Fruit fly (Drosophila melanogaster): ENCODE measurements around the gene sicily.

- TF ChIP-seq svp (GFP tag) (no peak), Hr4 (GFP tag; optimal IDR thresholded peaks at IDR 0.05) (no peak), Sox102F (GFP tag; optimal IDR thresholded peaks at IDR 0.05) (no peak), Sox15 (GFP tag; optimal IDR thresholded peaks at IDR 0.05) (no peak), pdm3 (GFP tag; optimal IDR thresholded peaks at IDR 0.05) (no peak), eg (GFP tag; IDR thresholded peaks at IDR 0.05) (no peak), CG8632 (GFP tag; optimal IDR thresholded peaks at IDR 0.05) (no peak), Gug (GFP tag; IDR thresholded peaks at IDR 0.05) (no peak), net (GFP tag; optimal IDR thresholded peaks at IDR 0.05) (no peak), CG11762 (GFP tag; optimal IDR thresholded peaks at IDR 0.05; ENCODE audit: insufficient read depth) (no peak)
Observed at dm6 chrX:11906818-11907281, 15.3 kb downstream of the sicily start, which contains the start of gene CG43156.
